Fruit fly (Drosophila melanogaster): ENCODE measurements around the gene Mst98Cb.

DNA sequence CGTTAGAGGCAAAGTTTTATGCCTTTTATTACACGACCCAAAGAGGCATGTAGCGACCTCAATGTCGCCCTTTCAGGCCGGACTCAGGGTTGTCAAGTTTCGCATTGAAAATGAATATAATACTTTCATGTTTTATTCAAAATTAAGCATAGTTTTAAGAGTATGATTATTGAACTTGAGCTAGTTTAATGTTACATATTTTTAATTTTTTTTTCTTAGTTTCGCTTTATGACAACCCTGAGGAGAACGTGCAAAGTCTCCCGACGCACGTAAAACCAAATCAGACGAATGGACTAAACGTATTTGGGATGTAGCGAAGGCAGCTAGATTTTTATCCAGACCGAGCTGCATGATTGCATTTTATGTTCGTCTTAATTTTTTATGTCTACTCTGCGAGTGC is 13.4 kb downstream of the Mst98Cb start:
- no peak for TF ChIP-seq CTCF (optimal IDR thresholded peaks at IDR 0.05)
- no peak for TF ChIP-seq CG8478 (optimal IDR thresholded peaks at IDR 0.05)
